Fruit fly (Drosophila melanogaster) whole organism, embryonic: ENCODE results near the gene ATPsynO.

Experiments
- Abd-B ChIP-seq: fragments of 200-800 bp; sonication (Bioruptor generic); optimal IDR thresholded peaks from 2 replicates; lab custom pipeline; 2018; ENCODE audit warnings: missing biosample characterization, mild to moderate bottlenecking, missing genetic modification characterization, moderate library complexity
- BtbVII ChIP-seq: fragments of 200-800 bp; sonication (Bioruptor generic); optimal IDR thresholded peaks from 3 replicates; lab custom pipeline; 2017; ENCODE audit warnings: missing biosample characterization, mild to moderate bottlenecking, missing genetic modification characterization
- C15 ChIP-seq: fragments of 200-800 bp; sonication (Bioruptor generic); IDR thresholded peaks from 3 replicates; pipeline ENCODE4 v1.3.6; 2022; ENCODE audit warnings: missing biosample characterization, missing genetic modification characterization
- CG10321 ChIP-seq: fragments of 200-800 bp; sonication (Bioruptor generic); IDR thresholded peaks from 2 replicates; pipeline ENCODE4 v1.3.6; 2022; ENCODE audit warnings: missing biosample characterization, missing genetic modification characterization
- CG10462 ChIP-seq: fragments of 200-800 bp; sonication (Bioruptor generic); optimal IDR thresholded peaks from 2 replicates; lab custom pipeline; 2016; ENCODE audit warnings: missing biosample characterization, missing genetic modification characterization
- CG11723 ChIP-seq: fragments of 200-800 bp; sonication (Bioruptor generic); optimal IDR thresholded peaks from 2 replicates; lab custom pipeline; 2017; ENCODE audit warnings: missing biosample characterization, mild to moderate bottlenecking, missing genetic modification characterization
- CG12155 ChIP-seq: fragments of 200-800 bp; sonication (Bioruptor generic); optimal IDR thresholded peaks from 3 replicates; lab custom pipeline; 2016; ENCODE audit warnings: missing biosample characterization, missing genetic modification characterization
- CG13624 ChIP-seq: fragments of 200-800 bp; sonication (Bioruptor generic); optimal IDR thresholded peaks from 2 replicates; lab custom pipeline; 2016; ENCODE audit warnings: missing biosample characterization, missing genetic modification characterization
- CG15011 ChIP-seq: fragments of 200-800 bp; sonication (Bioruptor generic); optimal IDR thresholded peaks from 3 replicates; lab custom pipeline; 2018; ENCODE audit warnings: missing biosample characterization, mild to moderate bottlenecking, missing genetic modification characterization
- CG15601 ChIP-seq: fragments of 200-800 bp; sonication (Bioruptor generic); optimal IDR thresholded peaks from 3 replicates; lab custom pipeline; 2019; ENCODE audit warnings: missing biosample characterization, mild to moderate bottlenecking, missing genetic modification characterization, moderate library complexity
- CG16815 ChIP-seq: fragments of 200-800 bp; sonication (Bioruptor generic); optimal IDR thresholded peaks from 3 replicates; lab custom pipeline; 2017; ENCODE audit warnings: missing biosample characterization, mild to moderate bottlenecking, missing genetic modification characterization
- CG31388 ChIP-seq: fragments of 200-800 bp; sonication (Bioruptor generic); optimal IDR thresholded peaks from 2 replicates; lab custom pipeline; 2016; ENCODE audit warnings: missing biosample characterization, missing genetic modification characterization
- CG4360 ChIP-seq: fragments of 200-800 bp; sonication (Bioruptor generic); IDR thresholded peaks from 2 replicates; pipeline ENCODE4 v1.3.6; 2022; ENCODE audit warnings: missing biosample characterization, missing genetic modification characterization
- CG4424 ChIP-seq: fragments of 200-800 bp; sonication (Bioruptor generic); optimal IDR thresholded peaks from 3 replicates; lab custom pipeline; 2016; ENCODE audit warnings: missing biosample characterization, missing genetic modification characterization
- CG4854 ChIP-seq: fragments of 200-800 bp; sonication (Bioruptor generic); optimal IDR thresholded peaks from 2 replicates; lab custom pipeline; 2016; ENCODE audit warnings: missing biosample characterization, missing genetic modification characterization, inconsistent platforms
- CG6683 ChIP-seq: fragments of 200-800 bp; sonication (Bioruptor generic); optimal IDR thresholded peaks from 2 replicates; lab custom pipeline; 2017; ENCODE audit warnings: missing biosample characterization, mild to moderate bottlenecking, missing genetic modification characterization, missing genetic modification reagents
- CG6813 ChIP-seq: fragments of 200-800 bp; sonication (Bioruptor generic); optimal IDR thresholded peaks from 2 replicates; lab custom pipeline; 2017; ENCODE audit warnings: missing biosample characterization, missing genetic modification characterization, mild to moderate bottlenecking, moderate library complexity, missing genetic modification reagents
- CG7372 ChIP-seq: fragments of 200-800 bp; sonication (Bioruptor generic); IDR thresholded peaks from 2 replicates; pipeline ENCODE4 v1.3.6; 2022; ENCODE audit warnings: missing biosample characterization, missing genetic modification characterization
- CG8765 ChIP-seq: fragments of 200-800 bp; sonication (Bioruptor generic); IDR thresholded peaks from 2 replicates; pipeline ENCODE4 v1.3.6; 2022; ENCODE audit warnings: missing biosample characterization, missing genetic modification characterization
- CG8924 ChIP-seq: fragments of 200-800 bp; optimal IDR thresholded peaks from 3 replicates; lab custom pipeline; 2019; ENCODE audit warnings: missing biosample characterization, mild to moderate bottlenecking, missing genetic modification characterization, moderate library complexity
- CG9437 ChIP-seq: fragments of 200-800 bp; sonication (Bioruptor generic); optimal IDR thresholded peaks from 2 replicates; lab custom pipeline; 2018; ENCODE audit warnings: missing biosample characterization, mild to moderate bottlenecking, missing genetic modification characterization
- Ets97D ChIP-seq: fragments of 200-800 bp; sonication (Bioruptor generic); optimal IDR thresholded peaks from 3 replicates; lab custom pipeline; 2016; ENCODE audit warnings: missing biosample characterization, missing genetic modification characterization
- Fer3 ChIP-seq: fragments of 200-800 bp; sonication (Bioruptor generic); optimal IDR thresholded peaks from 2 replicates; lab custom pipeline; 2018; ENCODE audit warnings: missing biosample characterization, mild to moderate bottlenecking, missing genetic modification characterization, moderate library complexity
- H15 ChIP-seq: fragments of 200-800 bp; sonication (Bioruptor generic); IDR thresholded peaks from 3 replicates; pipeline ENCODE4 v1.3.6; 2022; ENCODE audit warnings: missing biosample characterization, missing genetic modification characterization
- Hand ChIP-seq: fragments of 200-800 bp; sonication (Bioruptor generic); optimal IDR thresholded peaks from 2 replicates; lab custom pipeline; 2017; ENCODE audit warnings: mild to moderate bottlenecking, missing biosample characterization, missing genetic modification reagents, missing genetic modification characterization
- Hey ChIP-seq: fragments of 200-800 bp; sonication (Bioruptor generic); optimal IDR thresholded peaks from 3 replicates; lab custom pipeline; 2018; ENCODE audit warnings: missing biosample characterization, mild to moderate bottlenecking, missing genetic modification characterization
- Mes4 ChIP-seq: fragments of 200-800 bp; sonication (Bioruptor generic); optimal IDR thresholded peaks from 2 replicates; lab custom pipeline; 2016; ENCODE audit warnings: missing biosample characterization, missing genetic modification characterization
- Nf-YA ChIP-seq: fragments of 200-800 bp; sonication (Bioruptor generic); IDR thresholded peaks from 2 replicates; pipeline ENCODE4 v1.3.6; 2022; ENCODE audit warnings: missing biosample characterization, missing genetic modification characterization
- PHDP ChIP-seq: fragments of 200-800 bp; sonication (Bioruptor generic); optimal IDR thresholded peaks from 3 replicates; lab custom pipeline; 2018; ENCODE audit warnings: missing biosample characterization, mild to moderate bottlenecking, missing genetic modification characterization, moderate library complexity
- Poxn ChIP-seq: fragments of 200-800 bp; sonication (Bioruptor generic); IDR thresholded peaks from 2 replicates; pipeline ENCODE4 v1.3.6; 2022; ENCODE audit warnings: missing biosample characterization, missing genetic modification characterization
- bigmax ChIP-seq: fragments of 200-800 bp; sonication (Bioruptor generic); optimal IDR thresholded peaks from 2 replicates; lab custom pipeline; 2018; ENCODE audit warnings: missing biosample characterization, mild to moderate bottlenecking, missing genetic modification characterization
- br ChIP-seq: fragments of >200 bp; optimal IDR thresholded peaks from 2 replicates; lab custom pipeline; 2017
- cad ChIP-seq: fragments of >200 bp; optimal IDR thresholded peaks from 2 replicates; lab custom pipeline; 2017; ENCODE audit warnings: missing biosample characterization, missing genetic modification characterization
- cato ChIP-seq: fragments of 200-800 bp; sonication (Bioruptor generic); optimal IDR thresholded peaks from 2 replicates; lab custom pipeline; 2016; ENCODE audit warnings: missing biosample characterization, missing genetic modification characterization, borderline replicate concordance
- corto ChIP-seq: fragments of 200-800 bp; sonication (Bioruptor generic); optimal IDR thresholded peaks from 2 replicates; lab custom pipeline; 2016; ENCODE audit warnings: missing biosample characterization, mild to moderate bottlenecking, missing genetic modification characterization, moderate library complexity
- croc ChIP-seq: fragments of 200-800 bp; sonication (Bioruptor generic); conservative IDR thresholded peaks from 3 replicates; pipeline ENCODE4 v1.3.6; 2022; ENCODE audit warnings: missing biosample characterization, missing genetic modification characterization
- crol ChIP-seq: fragments of 200-800 bp; sonication (Bioruptor generic); IDR thresholded peaks from 2 replicates; pipeline ENCODE4 v1.3.6; 2022; ENCODE audit warnings: missing biosample characterization, missing genetic modification characterization
- fd64A ChIP-seq: fragments of 200-800 bp; sonication (Bioruptor generic); optimal IDR thresholded peaks from 3 replicates; lab custom pipeline; 2018; ENCODE audit warnings: missing biosample characterization, mild to moderate bottlenecking, missing genetic modification characterization
- ftz-f1 ChIP-seq: fragments of 200-800 bp; sonication (Bioruptor generic); optimal IDR thresholded peaks from 2 replicates; lab custom pipeline; 2016; ENCODE audit warnings: missing biosample characterization, missing genetic modification characterization
- hbn ChIP-seq: fragments of 200-800 bp; sonication (Bioruptor generic); IDR thresholded peaks from 2 replicates; pipeline ENCODE4 v1.3.6; 2022; ENCODE audit warnings: missing biosample characterization, missing genetic modification characterization; ENCODE audit not compliant: partially characterized antibody
- nerfin-1 ChIP-seq: fragments of 200-800 bp; sonication (Bioruptor generic); optimal IDR thresholded peaks from 3 replicates; lab custom pipeline; 2019; ENCODE audit warnings: missing biosample characterization, mild to moderate bottlenecking, missing genetic modification characterization, moderate library complexity
- pfk ChIP-seq: fragments of 200-800 bp; sonication (Bioruptor generic); optimal IDR thresholded peaks from 2 replicates; lab custom pipeline; 2018; ENCODE audit warnings: missing biosample characterization, mild to moderate bottlenecking, missing genetic modification characterization, moderate library complexity
- ranshi ChIP-seq: fragments of 200-800 bp; sonication (Bioruptor generic); IDR thresholded peaks from 2 replicates; pipeline ENCODE4 v1.3.6; 2022; ENCODE audit warnings: missing biosample characterization, missing genetic modification characterization
- ro ChIP-seq: fragments of 200-800 bp; sonication (Bioruptor generic); IDR thresholded peaks from 2 replicates; pipeline ENCODE4 v1.3.6; 2022; ENCODE audit warnings: missing biosample characterization, missing genetic modification characterization
- row ChIP-seq: fragments of 200-800 bp; sonication (Bioruptor generic); IDR thresholded peaks from 3 replicates; pipeline ENCODE4 v1.3.6; 2022; ENCODE audit warnings: missing biosample characterization, missing genetic modification characterization
- run ChIP-seq: fragments of 200-800 bp; sonication (Bioruptor generic); optimal IDR thresholded peaks from 3 replicates; lab custom pipeline; 2018; ENCODE audit warnings: missing biosample characterization, mild to moderate bottlenecking, missing genetic modification characterization
- sd ChIP-seq: fragments of 200-800 bp; sonication (Bioruptor generic); optimal IDR thresholded peaks from 3 replicates; lab custom pipeline; 2018; ENCODE audit warnings: missing biosample characterization, mild to moderate bottlenecking, missing genetic modification characterization, moderate library complexity
- vvl ChIP-seq: fragments of 200-800 bp; sonication (Bioruptor generic); IDR thresholded peaks from 2 replicates; pipeline ENCODE4 v1.3.6; 2022; ENCODE audit warnings: missing biosample characterization, missing genetic modification characterization
- zen2 ChIP-seq: fragments of 200-800 bp; sonication (Bioruptor generic); IDR thresholded peaks from 3 replicates; pipeline ENCODE4 v1.3.6; 2022; ENCODE audit warnings: missing biosample characterization, missing genetic modification characterization; ENCODE audit not compliant: partially characterized antibody
- zfh2 ChIP-seq: fragments of 200-800 bp; sonication (Bioruptor generic); optimal IDR thresholded peaks from 2 replicates; lab custom pipeline; 2016; ENCODE audit warnings: missing biosample characterization, missing genetic modification characterization

ATPsynO gene

DNA sequence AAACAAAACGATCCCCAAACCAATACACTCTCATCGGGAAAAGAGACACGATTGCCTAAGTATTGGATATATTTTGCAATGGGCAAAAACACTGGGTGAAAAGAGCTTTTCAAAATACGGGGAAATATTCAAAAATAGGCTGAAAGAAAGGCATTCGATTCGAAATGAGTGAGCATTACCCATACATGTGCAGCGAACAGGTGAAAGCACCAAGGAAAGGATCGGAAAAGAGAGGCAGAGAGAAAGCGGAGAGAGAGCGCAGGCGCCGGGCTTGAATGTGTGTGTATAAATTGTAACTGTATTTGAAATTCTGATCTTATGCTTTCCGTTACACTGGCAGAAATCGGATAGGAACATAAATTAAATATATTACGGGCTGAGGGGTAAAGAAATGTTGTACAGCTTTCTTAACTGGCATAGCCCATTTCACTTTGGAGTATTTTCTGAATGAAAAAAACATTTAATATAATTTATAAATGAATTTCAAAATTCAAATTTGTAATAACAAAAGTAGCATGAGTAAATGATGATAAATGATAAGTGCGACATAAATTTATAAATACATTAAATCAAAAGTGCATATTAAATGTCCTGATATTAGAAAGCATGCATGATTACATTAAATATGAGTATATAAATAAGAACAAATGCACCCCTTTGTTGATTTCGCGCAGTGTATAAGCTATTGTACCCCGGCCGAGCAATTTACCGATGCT lies 15.4 kb downstream of the ATPsynO start (continued):
- TF ChIP-seq CG13624 (GFP tag; lab: Kevin White, UChicago) (no peak), CG6683 (no peak), CG16815 (GFP tag; lab: Kevin White, UChicago) (peak; percentile 73), CG4854 (GFP tag; lab: Kevin White, UChicago) (no peak), CG15011 (GFP tag; lab: Kevin White, UChicago) (peak; percentile 12), cad (GFP tag; lab: Kevin White, UChicago) (no peak), C15 (no peak), croc (GFP tag; lab: Robert Waterston, UW) (peak; percentile 46; the same call in 2 of the 3 replicates), Poxn (GFP tag; lab: Robert Waterston, UW) (no peak), Hand (no peak), CG4360 (GFP tag; lab: Robert Waterston, UW) (no peak), CG7372 (0 out of 2 replicates have a peak, but pooled peaks have one; percentile 25), PHDP (tag; lab: Kevin White, UChicago) (peak; percentile 56), ranshi (0 out of 2 replicates have a peak, but pooled peaks have one; percentile 33), CG12155 (GFP tag; lab: Kevin White, UChicago) (peak; percentile 47), corto (no peak), CG8924 (tag; lab: Kevin White, UChicago) (peak; percentile 83), Abd-B (GFP tag; lab: Kevin White, UChicago) (peak; percentile 65), fd64A (GFP tag; lab: Kevin White, UChicago) (no peak), CG4424 (GFP tag; lab: Kevin White, UChicago) (peak; percentile 79), cato (peak; percentile 56), BtbVII (peak; percentile 40), hbn (no peak), CG6813 (GFP tag; lab: Kevin White, UChicago) (peak; percentile 33), CG15601 (tag; lab: Kevin White, UChicago) (no peak), zfh2 (peak; percentile 2), CG10462 (peak; percentile 43), pfk (GFP tag; lab: Kevin White, UChicago) (no peak), CG10321 (0 out of 2 replicates have a peak, but pooled peaks have one; percentile 6), zen2 (no peak), br (lab: Kevin White, UChicago) (no peak), H15 (0 out of 3 replicates have a peak, but pooled peaks have one; percentile 44), run (tag; lab: Kevin White, UChicago) (peak; percentile 34), sd (tag; lab: Kevin White, UChicago) (no peak), CG31388 (GFP tag; lab: Kevin White, UChicago) (no peak), ro (GFP tag; lab: Robert Waterston, UW) (no peak), ftz-f1 (GFP tag; lab: Kevin White, UChicago) (no peak), CG9437 (GFP tag; lab: Kevin White, UChicago) (peak; percentile 77), crol (GFP tag; lab: Robert Waterston, UW) (no peak), Nf-YA (no peak), vvl (GFP tag; lab: Robert Waterston, UW) (no peak), CG8765 (no peak), Ets97D (no peak), nerfin-1 (peak; percentile 69), CG11723 (GFP tag; lab: Kevin White, UChicago) (peak; percentile 47), Hey (tag; lab: Kevin White, UChicago) (no peak), Mes4 (GFP tag; lab: Kevin White, UChicago) (peak; percentile 30), Fer3 (peak; percentile 2), row (peak; percentile 69), bigmax (GFP tag; lab: Kevin White, UChicago) (no peak)
